Worm (Caenorhabditis elegans) whole organism, L4 larva: ENCODE results near the gene col-183.

Experiments
- D1046.2 ChIP-seq: fragments of 200-800 bp; sonication (Bioruptor generic); IDR thresholded peaks from 2 replicates; pipeline ENCODE4 v1.3.6; 2022; ENCODE audit warnings: missing genetic modification characterization, missing compliant biosample characterization
- F37D6.2 ChIP-seq: sonication (generic microtip); optimal IDR thresholded peaks from 2 replicates; lab custom pipeline; 2016; ENCODE audit warnings: mild to moderate bottlenecking, missing genetic modification characterization, missing compliant biosample characterization
- F44E2.7 ChIP-seq: fragments of 200-800 bp; sonication (Bioruptor generic); IDR thresholded peaks from 2 replicates; pipeline ENCODE4 v2.1.2; 2022; ENCODE audit warnings: missing genetic modification characterization, missing compliant biosample characterization
- Y5F2A.4 ChIP-seq: fragments of 200-800 bp; sonication (Bioruptor generic); optimal IDR thresholded peaks from 2 replicates; lab custom pipeline; 2018; ENCODE audit warnings: mild to moderate bottlenecking, missing genetic modification characterization, missing compliant biosample characterization
- ZK337.2 ChIP-seq: fragments of 200-800 bp; sonication (Bioruptor generic); IDR thresholded peaks from 2 replicates; pipeline ENCODE4 v1.3.6; 2022; ENCODE audit warnings: missing genetic modification reagents, missing genetic modification characterization, missing compliant biosample characterization
- aha-1 ChIP-seq: fragments of 150-350 bp; peaks from one replicate; lab custom pipeline; 2014; ENCODE audit warnings: missing biosample characterization, missing genetic modification characterization
- aly-2 ChIP-seq: sonication (generic microtip); optimal IDR thresholded peaks from 2 replicates; lab custom pipeline; 2018; ENCODE audit warnings: missing biosample characterization, missing genetic modification characterization
- attf-4 ChIP-seq: sonication (generic microtip); optimal IDR thresholded peaks from 3 replicates; lab custom pipeline; 2017; ENCODE audit warnings: missing biosample characterization, missing genetic modification characterization
- ceh-20 ChIP-seq: fragments of 200-800 bp; sonication (Bioruptor generic); IDR thresholded peaks from 2 replicates; pipeline ENCODE4 v1.3.6; 2022; ENCODE audit warnings: missing genetic modification reagents, missing genetic modification characterization, missing compliant biosample characterization
- ceh-32 ChIP-seq: sonication (generic microtip); optimal IDR thresholded peaks from 2 replicates; lab custom pipeline; 2016; ENCODE audit warnings: mild to moderate bottlenecking, missing genetic modification characterization, missing compliant biosample characterization; ENCODE audit not compliant: poor library complexity
- cey-2 ChIP-seq: sonication (generic microtip); optimal IDR thresholded peaks from 3 replicates; lab custom pipeline; 2017; ENCODE audit warnings: missing genetic modification characterization, mild to moderate bottlenecking, missing compliant biosample characterization, antibody characterized with exemption, borderline replicate concordance; ENCODE audit not compliant: insufficient read depth
- daf-12 ChIP-seq: fragments of 150-350 bp; optimal IDR thresholded peaks from 2 replicates; lab custom pipeline; 2014; ENCODE audit warnings: missing biosample characterization, missing genetic modification reagents, missing genetic modification characterization
- daf-16 ChIP-seq, 3 experiments: sonication (generic microtip); optimal IDR thresholded peaks; 2 replicates each; lab custom pipeline; 2016 to 2017; ENCODE audit warnings: missing genetic modification characterization in 3 of 3, missing genetic modification reagents in 3 of 3, mild to moderate bottlenecking in 2 of 3, missing compliant biosample characterization in 2 of 3, missing biosample characterization in 1 of 3, moderate library complexity in 1 of 3
- dmd-8 ChIP-seq: fragments of 200-800 bp; sonication (Bioruptor generic); IDR thresholded peaks from 2 replicates; pipeline ENCODE4 v1.3.6; 2022; ENCODE audit warnings: missing genetic modification characterization, missing compliant biosample characterization
- dmd-9 ChIP-seq: fragments of 200-800 bp; sonication (Bioruptor generic); IDR thresholded peaks from 2 replicates; pipeline ENCODE4 v1.3.6; 2022; ENCODE audit warnings: missing genetic modification reagents, missing genetic modification characterization, missing compliant biosample characterization
- duxl-1 ChIP-seq: sonication (generic microtip); optimal IDR thresholded peaks from 2 replicates; lab custom pipeline; 2016; ENCODE audit warnings: mild to moderate bottlenecking, missing genetic modification characterization, moderate library complexity, missing compliant biosample characterization; ENCODE audit not compliant: poor library complexity
- dve-1 ChIP-seq: sonication (generic microtip); optimal IDR thresholded peaks from 2 replicates; lab custom pipeline; 2017; ENCODE audit warnings: antibody characterized with exemption, mild to moderate bottlenecking, missing genetic modification characterization, missing compliant biosample characterization; ENCODE audit not compliant: insufficient read depth
- egl-27 ChIP-seq: sonication (generic microtip); optimal IDR thresholded peaks from 3 replicates; lab custom pipeline; 2017; ENCODE audit warnings: missing biosample characterization, missing genetic modification reagents, missing genetic modification characterization
- egl-43 ChIP-seq: fragments of 200-800 bp; sonication (Bioruptor generic); IDR thresholded peaks from 2 replicates; pipeline ENCODE4 v1.3.6; 2022; ENCODE audit warnings: missing genetic modification reagents, missing genetic modification characterization, missing compliant biosample characterization
- fos-1 ChIP-seq: fragments of 150-350 bp; optimal IDR thresholded peaks from 2 replicates; lab custom pipeline; 2014; ENCODE audit warnings: missing biosample characterization, missing genetic modification characterization
- hlh-11 ChIP-seq: fragments of 200-800 bp; sonication (Bioruptor generic); optimal IDR thresholded peaks from 2 replicates; lab custom pipeline; 2018; ENCODE audit warnings: mild to moderate bottlenecking, missing genetic modification characterization, missing compliant biosample characterization
- hlh-30 ChIP-seq: sonication (generic microtip); optimal IDR thresholded peaks from 2 replicates; lab custom pipeline; 2017; ENCODE audit warnings: antibody characterized with exemption, mild to moderate bottlenecking, missing genetic modification characterization, missing compliant biosample characterization; ENCODE audit not compliant: insufficient read depth
- lim-7 ChIP-seq: fragments of 200-800 bp; sonication (Bioruptor generic); IDR thresholded peaks from 2 replicates; pipeline ENCODE4 v1.3.6; 2022; ENCODE audit warnings: missing genetic modification characterization, missing compliant biosample characterization
- lin-13 ChIP-seq: fragments of 150-350 bp; optimal IDR thresholded peaks from 2 replicates; lab custom pipeline; 2014; ENCODE audit warnings: missing biosample characterization, missing genetic modification reagents, missing genetic modification characterization
- lin-15B ChIP-seq: fragments of 150-350 bp; sonication (generic microtip); optimal IDR thresholded peaks from 3 replicates; lab custom pipeline; 2014; ENCODE audit warnings: missing biosample characterization, missing genetic modification characterization
- lin-29 ChIP-seq: fragments of 200-800 bp; sonication (Bioruptor generic); IDR thresholded peaks from 2 replicates; pipeline ENCODE4 v1.3.6; 2022; ENCODE audit warnings: missing genetic modification reagents, missing genetic modification characterization, missing compliant biosample characterization
- lin-39 ChIP-seq: fragments of 150-350 bp; optimal IDR thresholded peaks from 2 replicates; lab custom pipeline; 2014; ENCODE audit warnings: missing biosample characterization, missing genetic modification reagents, missing genetic modification characterization
- lir-3 ChIP-seq: sonication (generic microtip); optimal IDR thresholded peaks from 2 replicates; lab custom pipeline; 2016; ENCODE audit warnings: mild to moderate bottlenecking, missing genetic modification characterization, missing compliant biosample characterization
- lsy-2 ChIP-seq, 2 experiments: fragments of 150-350 bp in 1 of 2; sonication (generic microtip) in 1 of 2; optimal IDR thresholded peaks; 2 replicates each; lab custom pipeline; 2014 to 2017; ENCODE audit warnings: missing biosample characterization in 2 of 2, missing genetic modification characterization in 2 of 2
- mdl-1 ChIP-seq, 2 experiments: fragments of 150-350 bp in 1 of 2; sonication (generic microtip) in 1 of 2; optimal IDR thresholded peaks; 2 replicates each; lab custom pipeline; 2014 to 2017; ENCODE audit warnings: missing biosample characterization in 2 of 2, missing genetic modification characterization in 2 of 2
- mdt-29 ChIP-seq: fragments of 200-800 bp; sonication (Bioruptor generic); IDR thresholded peaks from 2 replicates; pipeline ENCODE4 v1.3.6; 2022; ENCODE audit warnings: missing genetic modification reagents, missing genetic modification characterization, missing compliant biosample characterization
- mep-1 ChIP-seq: fragments of 150-350 bp; sonication (generic microtip); optimal IDR thresholded peaks from 3 replicates; lab custom pipeline; 2014; ENCODE audit warnings: missing biosample characterization, missing genetic modification characterization
- mxl-3 ChIP-seq: fragments of 200-800 bp; sonication (Bioruptor generic); optimal IDR thresholded peaks from 2 replicates; lab custom pipeline; 2018; ENCODE audit warnings: mild to moderate bottlenecking, missing genetic modification characterization, missing compliant biosample characterization
- nhr-237 ChIP-seq: sonication (generic microtip); optimal IDR thresholded peaks from 2 replicates; lab custom pipeline; 2017; ENCODE audit warnings: missing biosample characterization, missing genetic modification characterization
- nhr-25 ChIP-seq: sonication (generic microtip); optimal IDR thresholded peaks from 2 replicates; lab custom pipeline; 2017; ENCODE audit warnings: missing genetic modification characterization, mild to moderate bottlenecking, missing compliant biosample characterization, antibody characterized with exemption, moderate library complexity, borderline replicate concordance; ENCODE audit not compliant: insufficient read depth
- nhr-28 ChIP-seq: fragments of 150-350 bp; optimal IDR thresholded peaks from 2 replicates; lab custom pipeline; 2014; ENCODE audit warnings: missing biosample characterization, missing genetic modification characterization
- nhr-41 ChIP-seq: fragments of 200-800 bp; sonication (Bioruptor generic); IDR thresholded peaks from 2 replicates; pipeline ENCODE4 v1.3.6; 2022; ENCODE audit warnings: missing genetic modification reagents, missing genetic modification characterization, missing compliant biosample characterization
- nhr-42 ChIP-seq: fragments of 200-800 bp; sonication (Bioruptor generic); IDR thresholded peaks from 2 replicates; pipeline ENCODE4 v1.3.6; 2022; ENCODE audit warnings: missing genetic modification characterization, missing compliant biosample characterization
- nhr-48 ChIP-seq: sonication (generic microtip); optimal IDR thresholded peaks from 2 replicates; lab custom pipeline; 2016; ENCODE audit warnings: mild to moderate bottlenecking, missing genetic modification characterization, missing compliant biosample characterization
- nhr-76 ChIP-seq: fragments of 150-350 bp; optimal IDR thresholded peaks from 2 replicates; lab custom pipeline; 2014; ENCODE audit warnings: missing biosample characterization, missing genetic modification characterization
- nhr-77 ChIP-seq: fragments of 150-350 bp; optimal IDR thresholded peaks from 2 replicates; lab custom pipeline; 2014; ENCODE audit warnings: missing biosample characterization, missing genetic modification characterization
- php-3 ChIP-seq: fragments of 200-800 bp; sonication (Bioruptor generic); IDR thresholded peaks from 2 replicates; pipeline ENCODE4 v1.3.6; 2022; ENCODE audit warnings: missing genetic modification reagents, missing genetic modification characterization, missing compliant biosample characterization
- rbr-2 ChIP-seq: sonication (generic microtip); optimal IDR thresholded peaks from 2 replicates; lab custom pipeline; 2016; ENCODE audit warnings: missing genotype, missing genetic modification characterization, missing compliant biosample characterization
- saeg-2 ChIP-seq: fragments of 200-800 bp; sonication (Bioruptor generic); IDR thresholded peaks from 2 replicates; pipeline ENCODE4 v1.3.6; 2022; ENCODE audit warnings: missing genetic modification reagents, missing genetic modification characterization, missing compliant biosample characterization
- sdz-12 ChIP-seq: fragments of 200-800 bp; sonication (Bioruptor generic); optimal IDR thresholded peaks from 2 replicates; lab custom pipeline; 2018; ENCODE audit warnings: mild to moderate bottlenecking, missing genetic modification characterization, missing compliant biosample characterization
- snpc-4 ChIP-seq: fragments of 150-350 bp; optimal IDR thresholded peaks from 2 replicates; lab custom pipeline; 2014; ENCODE audit warnings: missing biosample characterization, missing genetic modification characterization
- vab-7 ChIP-seq: fragments of 200-800 bp; sonication (Bioruptor generic); IDR thresholded peaks from 2 replicates; pipeline ENCODE4 v1.3.6; 2022; ENCODE audit warnings: missing genetic modification reagents, missing genetic modification characterization, missing compliant biosample characterization
- zfp-2 ChIP-seq: sonication (generic microtip); optimal IDR thresholded peaks from 2 replicates; lab custom pipeline; 2016; ENCODE audit warnings: mild to moderate bottlenecking, missing genetic modification characterization, missing compliant biosample characterization
- zfp-3 ChIP-seq: fragments of 200-800 bp; sonication (Bioruptor generic); conservative IDR thresholded peaks from 2 replicates; pipeline ENCODE4 v1.3.6; 2022; ENCODE audit warnings: missing genetic modification reagents, missing genetic modification characterization, missing compliant biosample characterization
- ztf-7 ChIP-seq: fragments of 150-350 bp; optimal IDR thresholded peaks from 2 replicates; lab custom pipeline; 2014; ENCODE audit warnings: missing biosample characterization, missing genetic modification characterization

col-183 gene

DNA sequence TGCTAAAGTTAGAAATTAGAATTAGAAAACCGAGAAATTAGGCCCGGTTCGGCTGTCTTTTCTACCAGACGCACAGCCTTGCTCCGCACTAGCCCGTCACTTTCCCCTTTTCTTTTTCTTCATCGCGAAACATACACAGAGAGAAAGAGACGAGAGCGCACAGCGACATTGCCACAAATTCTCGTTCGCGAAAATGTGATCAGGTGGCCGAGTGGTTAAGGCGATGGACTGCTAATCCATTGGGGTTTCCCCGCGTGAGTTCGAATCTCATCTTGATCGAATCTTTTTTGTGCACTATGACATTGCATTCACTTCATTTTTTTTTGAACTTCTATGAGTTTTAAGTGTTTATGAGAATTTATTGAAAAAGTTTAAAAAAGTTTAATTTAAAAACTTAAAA, 25.1 kb downstream of the col-183 start (continued):
- no peak for TF ChIP-seq attf-4 (tag; lab: Kevin White, UChicago)
- TF ChIP-seq lir-3 (tag; lab: Kevin White, UChicago), result no peak
- TF ChIP-seq Y5F2A.4 (GFP tag; lab: Kevin White, UChicago), result no peak
- TF ChIP-seq dmd-8, result 0 out of 2 replicates have a peak, but pooled peaks have one; percentile 61
- TF ChIP-seq lsy-2 (tag; optimal IDR thresholded peaks at IDR 0.05; lab: Kevin White, UChicago), result no peak
- TF ChIP-seq saeg-2 (GFP tag; lab: Robert Waterston, UW), result no peak
- TF ChIP-seq dve-1, result peak; percentile 38
- no peak for TF ChIP-seq egl-27
- no peak for TF ChIP-seq mep-1
- TF ChIP-seq ztf-7 (tag; lab: Kevin White, UChicago), result peak; percentile 51
- TF ChIP-seq daf-16 (GFP tag; optimal IDR thresholded peaks at IDR 0.05; lab: Kevin White, UChicago), result peak; percentile 0 to 37
- peak; percentile 52 for TF ChIP-seq daf-16 (tag; optimal IDR thresholded peaks at IDR 0.05; lab: Kevin White, UChicago)
- TF ChIP-seq nhr-42, result 0 out of 2 replicates have a peak, but pooled peaks have one; percentile 67
- no peak for TF ChIP-seq lin-15B (tag; lab: Kevin White, UChicago)
- peak; percentile 37; the same call in 1 of the 2 replicates for TF ChIP-seq zfp-3
- no peak for TF ChIP-seq nhr-41 (GFP tag; lab: Robert Waterston, UW)
- no peak for TF ChIP-seq cey-2 (tag; lab: Kevin White, UChicago)
- peak; percentile 70 for TF ChIP-seq hlh-30
- no peak for TF ChIP-seq sdz-12 (GFP tag; lab: Kevin White, UChicago)
- no peak for TF ChIP-seq snpc-4 (tag; lab: Kevin White, UChicago)
- peak; percentile 19 for TF ChIP-seq nhr-77
- TF ChIP-seq daf-12, result no peak
- TF ChIP-seq nhr-28 (tag; lab: Kevin White, UChicago), result no peak
- TF ChIP-seq php-3 (GFP tag; lab: Robert Waterston, UW), result peak; percentile 27; the same call in 1 of the 2 replicates
- TF ChIP-seq egl-43 (GFP tag; lab: Robert Waterston, UW), result peak; percentile 83
- peak; percentile 38 for TF ChIP-seq mxl-3 (GFP tag; lab: Kevin White, UChicago)
- TF ChIP-seq ZK337.2 (GFP tag; lab: Robert Waterston, UW), result peak; percentile 63
- no peak for TF ChIP-seq zfp-2 (tag; lab: Kevin White, UChicago)
- peak; percentile 25 for TF ChIP-seq lin-13 (GFP tag; lab: Kevin White, UChicago)
- TF ChIP-seq lin-29 (GFP tag; lab: Robert Waterston, UW), result 0 out of 2 replicates have a peak, but pooled peaks have one; percentile 44
- 0 out of 2 replicates have a peak, but pooled peaks have one; percentile 69 for TF ChIP-seq D1046.2 (GFP tag; lab: Robert Waterston, UW)
- TF ChIP-seq lim-7 (GFP tag; lab: Robert Waterston, UW), result peak; percentile 63
- no peak for TF ChIP-seq nhr-25 (tag; lab: Kevin White, UChicago)
- TF ChIP-seq dmd-9 (GFP tag; lab: Robert Waterston, UW), result no peak
- no peak for TF ChIP-seq mdt-29 (GFP tag; lab: Robert Waterston, UW)
- TF ChIP-seq F44E2.7 (GFP tag; lab: Robert Waterston, UW), result no peak
- TF ChIP-seq ceh-32 (tag; lab: Kevin White, UChicago), result no peak
- TF ChIP-seq aly-2 (tag; lab: Kevin White, UChicago), result no peak
- TF ChIP-seq nhr-76 (tag; lab: Kevin White, UChicago), result no peak
- peak; percentile 31 for TF ChIP-seq nhr-48 (tag; lab: Kevin White, UChicago)
- peak; percentile 66 for TF ChIP-seq F37D6.2
- TF ChIP-seq nhr-237, result no peak
- TF ChIP-seq mdl-1 (tag; optimal IDR thresholded peaks at IDR 0.05; lab: Kevin White, UChicago), result peak in 1 of 2 experiments; percentile 29
- peak; percentile 47 for TF ChIP-seq hlh-11 (tag; lab: Kevin White, UChicago)
- TF ChIP-seq aha-1, result no peak
- no peak for TF ChIP-seq lin-39 (tag; lab: Kevin White, UChicago)
- TF ChIP-seq duxl-1 (tag; lab: Kevin White, UChicago), result no peak
- peak; percentile 77 for TF ChIP-seq vab-7 (GFP tag; lab: Robert Waterston, UW)
- TF ChIP-seq ceh-20 (GFP tag; lab: Robert Waterston, UW), result peak; percentile 62; the same call in 1 of the 2 replicates
- peak; percentile 74 for TF ChIP-seq rbr-2 (tag; lab: Kevin White, UChicago)
- no peak for TF ChIP-seq fos-1 (tag; lab: Kevin White, UChicago)
